Fruit fly (Drosophila melanogaster): ENCODE measurements around the gene Bdbt.

The Bdbt gene

DNA sequence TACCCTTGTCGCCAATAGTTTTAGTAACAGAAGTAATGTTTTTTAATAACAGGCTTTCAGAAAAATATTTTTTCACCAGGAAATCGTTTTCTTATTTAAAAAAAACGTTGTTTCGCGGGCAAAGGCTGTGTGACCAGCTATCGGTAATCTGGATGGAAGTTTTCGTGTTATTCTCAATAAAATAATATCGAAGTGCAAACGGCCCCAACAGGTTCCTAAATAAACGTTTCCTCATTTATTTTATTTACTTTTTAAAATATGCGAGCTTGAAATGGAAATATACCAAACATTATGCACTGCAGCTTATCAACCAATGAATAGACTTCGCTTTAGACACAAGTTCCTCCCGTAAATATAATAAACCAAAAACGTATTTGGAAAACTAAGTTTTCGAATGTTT, 11.4 kb upstream of the Bdbt start, which contains the start of gene Ice2 (continued):
- no peak for TF ChIP-seq hb (GFP tag; IDR thresholded peaks at IDR 0.05; ENCODE audit: partially characterized antibody)
- no peak for TF ChIP-seq CG34422 (GFP tag; IDR thresholded peaks at IDR 0.05)
- no peak for TF ChIP-seq HLH3B (GFP tag; IDR thresholded peaks at IDR 0.05)
- TF ChIP-seq onecut (GFP tag; IDR thresholded peaks at IDR 0.05) = no peak
- TF ChIP-seq Meics (GFP tag; optimal IDR thresholded peaks at IDR 0.05) = no peak
- TF ChIP-seq CG14014 (GFP tag; IDR thresholded peaks at IDR 0.05) = peak; percentile 33; the same call in 1 of the 2 replicates
- no peak for TF ChIP-seq CG13624 (GFP tag; optimal IDR thresholded peaks at IDR 0.05)
- TF ChIP-seq CG7556 (GFP tag; optimal IDR thresholded peaks at IDR 0.05) = no peak
- no peak for TF ChIP-seq Hmx (GFP tag; optimal IDR thresholded peaks at IDR 0.05)
- TF ChIP-seq vvl (GFP tag; IDR thresholded peaks at IDR 0.05) = no peak
- no peak for TF ChIP-seq Fer1 (GFP tag; optimal IDR thresholded peaks at IDR 0.05)
- TF ChIP-seq pho (GFP tag; optimal IDR thresholded peaks at IDR 0.05) = no peak
- TF ChIP-seq Antp (GFP tag; optimal IDR thresholded peaks at IDR 0.05) = no peak
- no peak for TF ChIP-seq ERR (GFP tag; optimal IDR thresholded peaks at IDR 0.05)
- no peak for TF ChIP-seq ase (GFP tag; IDR thresholded peaks at IDR 0.05)
- no peak for TF ChIP-seq CG17802 (tag; optimal IDR thresholded peaks at IDR 0.05)
- no peak for TF ChIP-seq CG10654 (GFP tag; optimal IDR thresholded peaks at IDR 0.05)
- TF ChIP-seq CG13296 (GFP tag; optimal IDR thresholded peaks at IDR 0.05) = no peak
- TF ChIP-seq Mes4 (GFP tag; optimal IDR thresholded peaks at IDR 0.05) = no peak
- TF ChIP-seq ind (GFP tag; optimal IDR thresholded peaks at IDR 0.05) = no peak
- no peak for TF ChIP-seq dpn (GFP tag; optimal IDR thresholded peaks at IDR 0.05)
- TF ChIP-seq CG4707 (GFP tag; optimal IDR thresholded peaks at IDR 0.05) = no peak
- TF ChIP-seq stc (GFP tag; IDR thresholded peaks at IDR 0.05) = no peak
- peak; percentile 42 for TF ChIP-seq CG15601 (tag; optimal IDR thresholded peaks at IDR 0.05)
- no peak for TF ChIP-seq Hr3 (GFP tag; optimal IDR thresholded peaks at IDR 0.05)
- TF ChIP-seq NfI (GFP tag; optimal IDR thresholded peaks at IDR 0.05) = no peak
- no peak for TF ChIP-seq bsh (GFP tag; optimal IDR thresholded peaks at IDR 0.05)
- no peak for TF ChIP-seq CkIIα-i1 (GFP tag; IDR thresholded peaks at IDR 0.05)
- peak; percentile 23 for TF ChIP-seq MESR4 (GFP tag; optimal IDR thresholded peaks at IDR 0.05)
- no peak for TF ChIP-seq CG7372 (GFP tag; IDR thresholded peaks at IDR 0.05)
- TF ChIP-seq gsb-n (tag; optimal IDR thresholded peaks at IDR 0.05) = no peak
- TF ChIP-seq CG18619 (GFP tag; optimal IDR thresholded peaks at IDR 0.05) = no peak
- TF ChIP-seq row (GFP tag; IDR thresholded peaks at IDR 0.05) = peak; percentile 34; the same call in 1 of the 3 replicates
- no peak for TF ChIP-seq nmo (GFP tag; optimal IDR thresholded peaks at IDR 0.05)
- no peak for TF ChIP-seq crol (GFP tag; IDR thresholded peaks at IDR 0.05)
- TF ChIP-seq CG11696 (GFP tag; IDR thresholded peaks at IDR 0.05) = no peak
- TF ChIP-seq CG10209 (GFP tag; optimal IDR thresholded peaks at IDR 0.05) = no peak
- TF ChIP-seq lov (optimal IDR thresholded peaks at IDR 0.05) = no peak
- TF ChIP-seq lov (GFP tag; IDR thresholded peaks at IDR 0.05) = no peak
- TF ChIP-seq CG2202 (tag; optimal IDR thresholded peaks at IDR 0.05) = no peak
- TF ChIP-seq zf30C (GFP tag; optimal IDR thresholded peaks at IDR 0.05) = no peak
- TF ChIP-seq corto (GFP tag; optimal IDR thresholded peaks at IDR 0.05) = no peak
- no peak for TF ChIP-seq Vsx1 (GFP tag; optimal IDR thresholded peaks at IDR 0.05)
- TF ChIP-seq CG34376 (GFP tag; optimal IDR thresholded peaks at IDR 0.05) = no peak
- TF ChIP-seq Adf1 (GFP tag; IDR thresholded peaks at IDR 0.05) = no peak
- no peak for TF ChIP-seq mam (GFP tag; optimal IDR thresholded peaks at IDR 0.05)
- TF ChIP-seq Camta (GFP tag; optimal IDR thresholded peaks at IDR 0.05) = no peak
- no peak for TF ChIP-seq sqz (GFP tag; optimal IDR thresholded peaks at IDR 0.05)
- TF ChIP-seq CG2199 (GFP tag; IDR thresholded peaks at IDR 0.05) = no peak
- TF ChIP-seq bigmax (GFP tag; optimal IDR thresholded peaks at IDR 0.05) = no peak
- no peak for TF ChIP-seq Oaz (GFP tag; IDR thresholded peaks at IDR 0.05)
- TF ChIP-seq D19A (tag; optimal IDR thresholded peaks at IDR 0.05) = no peak
- no peak for TF ChIP-seq crp (GFP tag; optimal IDR thresholded peaks at IDR 0.05)
